Worm (Caenorhabditis elegans): ENCODE measurements around the gene fbxb-75.

fbxb-75 gene

DNA sequence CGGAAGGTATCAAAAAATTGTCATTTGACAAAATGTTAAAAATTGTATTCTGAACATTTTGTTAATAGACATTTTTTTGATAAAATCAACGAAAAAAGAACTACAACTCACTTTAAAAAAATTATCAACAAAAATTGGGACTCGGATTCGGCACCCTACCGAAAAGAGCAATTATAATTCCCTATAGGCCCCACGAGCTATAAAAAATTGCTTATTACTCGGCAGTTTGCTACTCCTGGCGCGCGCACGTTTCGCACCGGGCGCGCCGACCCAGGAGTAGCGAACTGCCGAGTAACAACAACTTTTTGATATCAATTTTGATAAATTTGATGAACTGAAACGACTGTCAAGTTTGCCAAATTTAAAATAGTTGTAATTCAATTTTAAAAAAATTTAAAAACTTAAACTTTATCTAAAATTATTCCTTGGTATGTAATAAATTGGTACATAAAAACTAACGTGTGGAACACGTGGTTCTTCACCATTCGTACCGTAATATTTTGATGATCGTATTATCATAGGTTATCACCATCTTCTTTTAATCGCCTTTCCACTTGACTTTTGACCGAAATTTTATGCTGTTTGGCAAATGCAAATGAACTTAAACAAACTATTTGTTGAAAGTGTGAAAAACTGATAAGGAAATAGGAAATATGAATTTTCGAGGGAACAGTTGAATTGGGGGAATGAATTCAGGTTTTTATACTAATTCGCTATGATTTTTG is 34.5 kb upstream of the fbxb-75 start:
- TF ChIP-seq ref-1 (GFP tag; conservative IDR thresholded peaks at IDR 0.05) (no peak), ztf-29 (GFP tag; IDR thresholded peaks at IDR 0.05) (no peak), tab-1 (GFP tag; IDR thresholded peaks at IDR 0.05) (no peak)

DNA sequence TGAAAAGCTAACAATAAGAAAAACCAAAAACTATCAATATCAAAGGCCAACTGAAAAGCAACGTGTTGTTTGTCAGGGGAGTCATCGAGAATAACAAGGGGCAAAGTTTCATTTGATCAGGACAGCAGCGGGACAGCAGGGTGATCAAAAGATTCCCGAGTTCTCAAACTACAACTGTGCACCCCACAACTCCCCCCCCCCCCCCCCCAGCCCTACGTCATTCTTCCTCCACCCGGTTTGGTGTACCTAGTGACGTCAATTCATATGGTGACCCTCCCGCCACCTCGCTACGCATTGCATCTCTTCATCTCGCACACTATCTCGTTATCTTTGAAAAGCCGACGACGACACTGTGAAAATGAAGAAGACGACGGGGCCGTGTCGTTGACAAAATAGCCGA is 32.8 kb upstream of the fbxb-75 start:
- TF ChIP-seq med-1 (GFP tag; optimal IDR thresholded peaks at IDR 0.05; ENCODE audit: insufficient read depth) (no peak), flt-1 (GFP tag; IDR thresholded peaks at IDR 0.05) (no peak)

DNA sequence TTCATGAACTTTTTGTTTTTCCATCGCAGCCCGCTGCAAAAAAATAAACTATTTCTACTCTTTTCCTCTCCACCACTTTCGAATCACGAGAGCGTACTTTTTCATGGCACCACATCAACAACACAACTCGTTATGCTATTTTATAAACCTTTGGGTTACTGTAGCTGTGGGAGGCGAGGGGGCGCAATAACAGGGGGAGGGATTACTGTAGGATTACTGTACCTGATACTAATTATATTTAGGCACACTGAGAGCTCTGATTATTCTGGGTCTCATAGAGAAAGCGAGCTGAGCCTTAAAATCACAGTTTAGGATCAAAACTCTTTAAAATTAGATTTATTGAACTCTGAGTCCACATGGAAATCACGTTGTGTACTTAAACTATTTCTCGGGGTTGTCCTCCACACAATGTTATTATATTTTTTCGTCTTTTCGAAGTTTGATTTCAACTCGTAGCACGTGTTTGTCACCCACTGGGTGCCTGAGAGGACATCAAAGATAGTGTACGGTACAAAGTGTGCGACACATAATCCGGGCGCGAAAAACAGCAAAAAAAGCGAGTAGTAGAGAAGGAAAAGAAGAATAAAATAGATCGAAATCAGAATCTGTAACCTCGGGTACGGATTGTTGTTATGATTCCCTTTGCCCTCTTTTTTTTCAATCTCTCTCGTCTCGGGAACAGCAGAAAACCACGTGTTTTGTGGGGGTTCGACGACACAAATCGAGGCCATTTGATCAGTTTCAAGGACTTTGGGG is 31.6 kb upstream of the fbxb-75 start:
- TF ChIP-seq flt-1 (GFP tag; IDR thresholded peaks at IDR 0.05) = no peak
- no peak for TF ChIP-seq klf-2 (GFP tag; conservative IDR thresholded peaks at IDR 0.05)
- TF ChIP-seq T22C8.4 (GFP tag; IDR thresholded peaks at IDR 0.05) = no peak
- no peak for TF ChIP-seq med-1 (GFP tag; optimal IDR thresholded peaks at IDR 0.05; ENCODE audit: insufficient read depth)
- no peak for TF ChIP-seq ztf-23 (GFP tag; IDR thresholded peaks at IDR 0.05)
- no peak for TF ChIP-seq ztf-29 (GFP tag; IDR thresholded peaks at IDR 0.05)
- TF ChIP-seq ref-1 (GFP tag; conservative IDR thresholded peaks at IDR 0.05) = no peak
- TF ChIP-seq tab-1 (GFP tag; IDR thresholded peaks at IDR 0.05) = no peak
- TF ChIP-seq cog-1 (tag; optimal IDR thresholded peaks at IDR 0.05) = no peak

DNA sequence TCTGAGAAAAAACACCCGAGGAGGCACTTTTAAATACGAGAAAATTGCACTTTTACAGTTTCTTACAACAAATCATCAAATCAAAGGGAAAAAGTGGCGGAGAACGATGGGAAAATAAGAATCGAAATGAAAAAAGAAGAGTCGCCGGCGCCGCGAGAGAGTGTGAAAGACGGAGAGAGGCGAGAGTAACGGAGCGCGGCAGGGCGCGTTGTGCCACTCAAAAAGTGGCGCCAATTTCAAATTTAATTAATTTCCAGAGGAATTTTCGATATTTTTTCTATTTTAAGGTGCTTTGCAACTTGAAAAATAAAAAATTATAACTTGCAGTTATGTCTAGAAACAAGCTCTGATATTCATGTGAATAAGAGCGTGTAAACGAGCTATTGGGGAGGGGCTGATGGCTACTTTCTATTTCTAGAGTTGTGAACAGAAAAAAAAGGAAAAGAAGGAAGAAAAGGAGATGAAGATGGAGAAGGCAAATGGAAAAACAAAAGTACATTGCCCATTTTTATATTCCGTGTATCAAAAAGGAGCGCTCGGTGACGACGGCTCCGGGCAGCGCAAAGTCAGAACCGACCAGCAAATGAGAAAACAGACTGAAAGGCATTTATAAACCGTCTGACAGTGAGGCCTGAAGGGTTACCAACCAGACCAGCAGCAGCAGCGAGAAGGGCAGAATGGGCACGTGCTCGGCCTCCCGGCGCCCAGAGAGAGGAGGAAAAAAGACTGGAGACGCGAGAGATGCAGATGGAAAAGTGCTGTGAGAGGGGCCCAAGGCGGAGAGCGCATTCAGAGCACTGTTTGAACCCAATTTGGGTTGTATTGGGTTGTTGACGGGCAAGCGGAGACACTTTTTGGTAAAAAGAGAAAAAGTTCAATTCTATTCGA is 30.2 kb upstream of the fbxb-75 start:
- TF ChIP-seq tab-1 (GFP tag; IDR thresholded peaks at IDR 0.05) (no peak), T22C8.4 (GFP tag; IDR thresholded peaks at IDR 0.05) (no peak), ztf-23 (GFP tag; IDR thresholded peaks at IDR 0.05) (no peak), med-1 (GFP tag; optimal IDR thresholded peaks at IDR 0.05; ENCODE audit: insufficient read depth) (no peak), ref-1 (GFP tag; conservative IDR thresholded peaks at IDR 0.05) (no peak), klf-2 (GFP tag; conservative IDR thresholded peaks at IDR 0.05) (no peak), ztf-29 (GFP tag; IDR thresholded peaks at IDR 0.05) (no peak), cog-1 (tag; optimal IDR thresholded peaks at IDR 0.05) (no peak), flt-1 (GFP tag; IDR thresholded peaks at IDR 0.05) (no peak)

DNA sequence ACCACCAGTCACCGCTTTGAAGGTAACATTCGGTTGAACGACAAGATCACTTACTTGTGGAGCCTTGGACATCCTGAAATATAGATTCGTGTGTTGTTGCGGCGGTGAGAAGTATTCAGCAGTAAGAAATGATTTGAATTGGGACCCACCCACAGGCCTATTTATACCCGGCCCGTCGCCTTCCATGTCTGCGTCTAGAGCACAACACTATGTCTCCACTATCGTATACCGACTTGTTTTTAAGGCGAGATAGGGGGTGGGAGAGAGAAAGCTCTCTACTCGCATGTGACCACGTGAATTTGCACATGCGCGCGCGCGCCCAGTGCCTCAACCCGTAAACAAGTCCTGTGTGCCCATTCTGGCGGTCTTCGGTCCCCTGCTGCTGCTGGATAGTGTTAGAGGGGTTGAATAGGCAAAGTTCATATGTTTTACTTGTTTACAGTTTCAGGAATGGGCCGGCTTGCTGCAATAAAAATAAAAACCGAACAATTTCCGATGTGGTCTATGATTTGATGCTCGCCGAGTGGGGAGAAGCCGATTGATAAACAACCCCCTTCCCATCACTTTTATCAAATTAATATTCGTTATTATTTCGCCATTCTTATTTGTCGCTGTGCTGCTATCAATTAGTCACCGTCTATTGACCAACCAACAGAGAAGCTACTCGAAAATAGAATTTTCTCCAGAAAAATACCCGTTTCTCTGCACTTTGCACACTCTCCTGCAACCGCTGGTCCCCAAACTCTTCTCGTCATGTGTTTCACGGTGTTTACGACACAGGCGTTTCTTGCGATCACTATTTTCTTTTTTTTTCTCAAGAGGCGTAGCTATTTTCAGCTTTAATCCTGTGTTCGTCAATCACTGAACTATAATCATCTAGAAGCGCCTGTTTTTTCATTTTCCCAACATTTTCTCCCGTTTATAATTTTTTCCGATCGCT is 29.1 kb upstream of the fbxb-75 start:
- TF ChIP-seq klf-2 (GFP tag; conservative IDR thresholded peaks at IDR 0.05) (no peak), tab-1 (GFP tag; IDR thresholded peaks at IDR 0.05) (peak; percentile 63; the same call in 1 of the 2 replicates), T22C8.4 (GFP tag; IDR thresholded peaks at IDR 0.05) (no peak), flt-1 (GFP tag; IDR thresholded peaks at IDR 0.05) (peak; percentile 28; the same call in 1 of the 2 replicates)

DNA sequence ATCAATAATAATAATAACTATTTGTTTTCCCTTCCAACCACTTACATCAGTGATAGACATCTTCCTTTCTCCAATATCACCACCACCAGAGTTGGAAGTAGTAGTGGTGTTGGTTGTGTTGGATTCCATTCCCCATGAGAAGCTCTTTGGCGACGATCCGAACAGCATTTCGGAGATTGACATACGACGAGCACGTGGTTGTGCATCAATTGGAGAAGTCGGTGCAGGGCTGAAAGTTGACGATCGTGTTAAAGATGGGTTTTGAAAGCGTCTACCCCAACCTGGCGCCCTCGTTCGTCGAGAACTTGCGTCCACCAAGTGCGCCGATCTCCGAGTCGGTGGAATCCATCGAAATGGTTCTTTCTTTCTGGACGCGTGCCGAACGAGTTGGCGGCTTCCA is 28.1 kb upstream of the fbxb-75 start:
- TF ChIP-seq med-1 (GFP tag; optimal IDR thresholded peaks at IDR 0.05; ENCODE audit: insufficient read depth) = no peak
- no peak for TF ChIP-seq ztf-29 (GFP tag; IDR thresholded peaks at IDR 0.05)
- TF ChIP-seq klf-2 (GFP tag; conservative IDR thresholded peaks at IDR 0.05) = no peak
- no peak for TF ChIP-seq T22C8.4 (GFP tag; IDR thresholded peaks at IDR 0.05)
- TF ChIP-seq ref-1 (GFP tag; conservative IDR thresholded peaks at IDR 0.05) = no peak
- TF ChIP-seq cog-1 (tag; optimal IDR thresholded peaks at IDR 0.05) = no peak
- TF ChIP-seq flt-1 (GFP tag; IDR thresholded peaks at IDR 0.05) = no peak
- no peak for TF ChIP-seq tab-1 (GFP tag; IDR thresholded peaks at IDR 0.05)
- TF ChIP-seq ztf-23 (GFP tag; IDR thresholded peaks at IDR 0.05) = no peak

DNA sequence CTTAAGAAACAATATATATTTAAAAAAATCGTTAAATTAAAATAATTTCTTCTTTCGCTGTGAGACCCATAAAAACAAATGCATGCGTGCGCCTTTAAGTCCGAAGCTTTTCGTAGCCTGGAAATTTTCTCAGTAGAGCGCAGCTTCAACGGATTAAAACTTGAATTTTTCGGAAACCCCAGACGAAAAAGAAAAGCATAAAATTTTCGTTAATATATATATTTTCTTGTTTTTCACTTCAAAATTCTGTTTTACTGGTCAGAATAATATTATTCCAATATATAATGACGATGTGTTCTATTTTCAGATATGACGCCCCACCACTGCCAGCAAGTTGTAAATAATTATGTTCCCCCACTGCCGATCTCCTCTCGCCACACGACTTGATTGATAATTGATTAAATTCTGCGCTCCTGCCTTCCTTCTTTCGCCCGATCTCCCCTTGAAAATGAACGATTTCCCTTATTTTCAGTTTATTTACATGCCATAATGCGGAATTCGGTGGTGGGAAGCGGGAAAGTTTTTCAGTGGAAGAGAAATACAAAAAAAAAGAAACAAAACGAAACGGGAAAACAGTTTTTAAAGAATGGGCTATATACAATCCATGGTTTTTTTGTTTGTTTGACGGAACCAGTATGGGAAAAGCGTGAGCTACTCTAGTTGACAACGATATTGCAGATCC is 27.2 kb upstream of the fbxb-75 start:
- TF ChIP-seq ref-1 (GFP tag; conservative IDR thresholded peaks at IDR 0.05) (no peak), ztf-29 (GFP tag; IDR thresholded peaks at IDR 0.05) (0 out of 2 replicates have a peak, but pooled peaks have one; percentile 17)

DNA sequence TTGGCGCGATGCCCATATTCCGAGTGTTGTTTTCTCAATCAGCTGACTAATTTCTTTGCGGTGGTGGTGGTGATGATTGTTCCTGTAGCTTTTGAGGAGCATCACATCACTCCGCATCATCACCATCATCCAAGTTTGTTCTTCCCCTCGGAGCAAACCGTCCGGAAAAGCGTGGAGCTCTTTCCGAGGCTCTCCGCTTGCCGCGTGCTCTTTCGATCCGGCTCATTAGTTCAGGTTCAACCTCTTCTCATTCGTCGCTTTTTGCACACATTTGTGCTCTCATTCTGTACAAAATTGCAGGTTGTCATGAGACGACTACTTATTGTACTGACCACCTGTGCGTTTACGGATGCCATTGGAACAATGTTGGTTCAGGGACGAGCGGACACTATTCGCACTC is 24.2 kb upstream of the fbxb-75 start, which contains the start of gene M01H9.5:
Gene M01H9.5 (plus strand): TSS at position 301 of the 400 bp plus-strand sequence.
- TF ChIP-seq klf-2 (GFP tag; conservative IDR thresholded peaks at IDR 0.05) (no peak), cog-1 (tag; optimal IDR thresholded peaks at IDR 0.05) (no peak), tab-1 (GFP tag; IDR thresholded peaks at IDR 0.05) (no peak), med-1 (GFP tag; optimal IDR thresholded peaks at IDR 0.05; ENCODE audit: insufficient read depth) (no peak), ztf-23 (GFP tag; IDR thresholded peaks at IDR 0.05) (no peak), ref-1 (GFP tag; conservative IDR thresholded peaks at IDR 0.05) (no peak), flt-1 (GFP tag; IDR thresholded peaks at IDR 0.05) (no peak), ztf-29 (GFP tag; IDR thresholded peaks at IDR 0.05) (no peak), T22C8.4 (GFP tag; IDR thresholded peaks at IDR 0.05) (no peak)

Data from whole organism, midembryonic.